Fruit fly (Drosophila melanogaster): ENCODE results near the gene Cox11.

- TF ChIP-seq Sin3A (optimal IDR thresholded peaks at IDR 0.05) (no peak), ttk (optimal IDR thresholded peaks at IDR 0.05) (no peak)
Measured at dm6 chr2L:5501335-5501734, 25.4 kb upstream of the Cox11 start.

Measured in Kc167 (cell line).